Fruit fly (Drosophila melanogaster) whole organism, adult: Measurements from ENCODE around the gene Npc2d.

Experiments used
- CG12768 ChIP-seq: fragments of 200-800 bp; sonication (Bioruptor generic); optimal IDR thresholded peaks from 2 replicates; lab custom pipeline; 2017; ENCODE audit warnings: missing biosample characterization, missing genetic modification characterization, mild to moderate bottlenecking, moderate library complexity, missing genetic modification reagents
- CG14711 ChIP-seq: fragments of 200-800 bp; sonication (Bioruptor generic); optimal IDR thresholded peaks from 2 replicates; lab custom pipeline; 2018; ENCODE audit warnings: missing biosample characterization, mild to moderate bottlenecking, missing genetic modification characterization, moderate library complexity
- CG1620 ChIP-seq: fragments of 200-800 bp; sonication (Bioruptor generic); optimal IDR thresholded peaks from 2 replicates; lab custom pipeline; 2016; ENCODE audit warnings: missing biosample characterization, missing genetic modification characterization
- CG5204 ChIP-seq: fragments of 200-800 bp; sonication (Bioruptor generic); optimal IDR thresholded peaks from 2 replicates; lab custom pipeline; 2016; ENCODE audit warnings: missing biosample characterization, missing genetic modification characterization
- CG7045 ChIP-seq: fragments of 200-800 bp; sonication (Bioruptor generic); optimal IDR thresholded peaks from 2 replicates; lab custom pipeline; 2017; ENCODE audit warnings: missing biosample characterization, mild to moderate bottlenecking, missing genetic modification characterization
- CG7101 ChIP-seq: fragments of 200-800 bp; sonication (Bioruptor generic); optimal IDR thresholded peaks from 2 replicates; lab custom pipeline; 2018; ENCODE audit warnings: missing biosample characterization, mild to moderate bottlenecking, missing genetic modification characterization, moderate library complexity
- Clk ChIP-seq: fragments of 200-800 bp; sonication (Bioruptor generic); optimal IDR thresholded peaks from 2 replicates; lab custom pipeline; 2017; ENCODE audit warnings: missing biosample characterization, missing genetic modification characterization
- Hr96 ChIP-seq: fragments of 200-800 bp; sonication (Bioruptor generic); optimal IDR thresholded peaks from 2 replicates; lab custom pipeline; 2016; ENCODE audit warnings: missing biosample characterization, missing genetic modification characterization
- Mnt ChIP-seq: fragments of 200-800 bp; sonication (Bioruptor generic); optimal IDR thresholded peaks from 2 replicates; lab custom pipeline; 2016; ENCODE audit warnings: missing biosample characterization, mild to moderate bottlenecking, missing genetic modification characterization
- bab1 ChIP-seq: fragments of 200-800 bp; sonication (Bioruptor generic); optimal IDR thresholded peaks from 3 replicates; lab custom pipeline; 2019; ENCODE audit warnings: missing biosample characterization, mild to moderate bottlenecking, missing genetic modification characterization, moderate library complexity
- kay ChIP-seq: fragments of 200-800 bp; sonication (Bioruptor generic); peaks from one replicate; lab custom pipeline; 2016; ENCODE audit warnings: missing biosample characterization, missing genetic modification characterization, borderline replicate concordance
- pad ChIP-seq: fragments of 200-800 bp; sonication (Bioruptor generic); optimal IDR thresholded peaks from 3 replicates; lab custom pipeline; 2017; ENCODE audit warnings: missing biosample characterization, missing genetic modification characterization, mild to moderate bottlenecking, moderate library complexity, missing genetic modification reagents
- toe ChIP-seq: fragments of 200-800 bp; sonication (Bioruptor generic); optimal IDR thresholded peaks from 2 replicates; lab custom pipeline; 2016; ENCODE audit warnings: missing biosample characterization, missing genetic modification characterization

dm6 chr3R:10090906-10091305 is 35.0 kb upstream of the Npc2d start:
- TF ChIP-seq CG1620 (GFP tag; lab: Kevin White, UChicago) (no peak), CG7045 (GFP tag; lab: Kevin White, UChicago) (no peak), Mnt (GFP tag; lab: Kevin White, UChicago) (no peak), kay (no peak), toe (GFP tag; lab: Kevin White, UChicago) (no peak), CG14711 (no peak), bab1 (GFP tag; lab: Kevin White, UChicago) (no peak), CG5204 (GFP tag; lab: Kevin White, UChicago) (no peak), Hr96 (GFP tag; lab: Kevin White, UChicago) (no peak), Clk (no peak), CG12768 (GFP tag; lab: Kevin White, UChicago) (no peak), CG7101 (tag; lab: Kevin White, UChicago) (no peak), pad (GFP tag; lab: Kevin White, UChicago) (no peak)
